Worm (Caenorhabditis elegans): Measurements from ENCODE around the gene tag-278.

- no peak for TF ChIP-seq nhr-76 (tag; optimal IDR thresholded peaks at IDR 0.05)
- no peak for TF ChIP-seq unc-130 (tag; optimal IDR thresholded peaks at IDR 0.05)
- TF ChIP-seq sup-37 (GFP tag; optimal IDR thresholded peaks at IDR 0.05), result no peak
- TF ChIP-seq aha-1 (tag; optimal IDR thresholded peaks at IDR 0.05), result no peak
- no peak for TF ChIP-seq dpl-1 (GFP tag; optimal IDR thresholded peaks at IDR 0.05)
- TF ChIP-seq elt-3 (tag; optimal IDR thresholded peaks at IDR 0.05), result no peak
These were observed 44.2 kb downstream of the tag-278 start, which contains the start of gene tmem-24 for ce11 chrX:3644796-3645195.

Data from whole organism, L1 larva.